Worm (Caenorhabditis elegans): Measurements from ENCODE around the gene Y40A1A.3.

- TF ChIP-seq pha-4 (GFP tag; IDR thresholded peaks at IDR 0.05) (no peak), pha-4 (tag; optimal IDR thresholded peaks at IDR 0.05) (no peak), D1046.2 (GFP tag; IDR thresholded peaks at IDR 0.05) (no peak), zfp-2 (tag; optimal IDR thresholded peaks at IDR 0.05) (no peak)
Measured at ce11 chrX:2000517-2000916, 2.7 kb upstream of the Y40A1A.3 start.
